Worm (Caenorhabditis elegans) whole organism, young adult: Measurements from ENCODE around the gene twk-5.

Experiments used
- B0035.1 ChIP-seq: sonication (generic microtip); optimal IDR thresholded peaks from 2 replicates; lab custom pipeline; 2016; ENCODE audit warnings: missing genetic modification characterization, mild to moderate bottlenecking, missing compliant biosample characterization, missing genotype, missing genetic modification reagents
- B0336.3 ChIP-seq: fragments of 200-800 bp; sonication (Bioruptor generic); IDR thresholded peaks from 2 replicates; pipeline ENCODE4 v1.3.6; 2022; ENCODE audit warnings: missing genetic modification characterization, missing compliant biosample characterization
- C06A6.2 ChIP-seq: fragments of 200-800 bp; sonication (Bioruptor generic); conservative IDR thresholded peaks from 2 replicates; pipeline ENCODE4 v1.3.6; 2022; ENCODE audit warnings: missing genetic modification characterization, missing compliant biosample characterization
- C17E4.6 ChIP-seq: fragments of 200-800 bp; sonication (Bioruptor generic); IDR thresholded peaks from 2 replicates; pipeline ENCODE4 v1.3.6; 2022; ENCODE audit warnings: missing genetic modification reagents, missing genetic modification characterization, missing compliant biosample characterization
- F23B12.7 ChIP-seq: sonication (generic microtip); optimal IDR thresholded peaks from 2 replicates; lab custom pipeline; 2017; ENCODE audit warnings: missing genetic modification characterization, mild to moderate bottlenecking, missing compliant biosample characterization, antibody characterized with exemption, moderate library complexity; ENCODE audit not compliant: insufficient read depth
- F33H1.4 ChIP-seq: fragments of 200-800 bp; sonication (Bioruptor generic); IDR thresholded peaks from 2 replicates; pipeline ENCODE4 v1.3.6; 2022; ENCODE audit warnings: missing genetic modification reagents, missing genetic modification characterization, missing compliant biosample characterization
- F49E8.2 ChIP-seq: sonication (generic microtip); optimal IDR thresholded peaks from 3 replicates; lab custom pipeline; 2017; ENCODE audit warnings: missing genetic modification characterization, mild to moderate bottlenecking, missing compliant biosample characterization, antibody characterized with exemption, moderate library complexity; ENCODE audit not compliant: insufficient read depth
- F52B5.7 ChIP-seq: sonication (generic microtip); optimal IDR thresholded peaks from 2 replicates; lab custom pipeline; 2016; ENCODE audit warnings: mild to moderate bottlenecking, missing genetic modification characterization, missing compliant biosample characterization
- F55B11.4 ChIP-seq: sonication (generic microtip); optimal IDR thresholded peaks from 2 replicates; lab custom pipeline; 2016; ENCODE audit warnings: missing compliant biosample characterization, missing genetic modification characterization, borderline replicate concordance; ENCODE audit not compliant: insufficient read depth
- Y53G8AR.9 ChIP-seq: fragments of 200-800 bp; sonication (Bioruptor generic); conservative IDR thresholded peaks from 2 replicates; pipeline ENCODE4 v1.3.6; 2022; ENCODE audit warnings: missing genetic modification reagents, missing genetic modification characterization, missing compliant biosample characterization
- aptf-2 ChIP-seq: fragments of 200-800 bp; sonication (Bioruptor generic); conservative IDR thresholded peaks from 2 replicates; pipeline ENCODE4 v1.3.6; 2022; ENCODE audit warnings: missing genetic modification reagents, missing genetic modification characterization, missing compliant biosample characterization
- bed-2 ChIP-seq: fragments of 200-800 bp; sonication (Bioruptor generic); IDR thresholded peaks from 2 replicates; pipeline ENCODE4 v1.3.6; 2022; ENCODE audit warnings: missing genetic modification reagents, missing genetic modification characterization, missing compliant biosample characterization
- ccch-3 ChIP-seq: fragments of 200-800 bp; sonication (Bioruptor generic); optimal IDR thresholded peaks from 2 replicates; lab custom pipeline; 2018; ENCODE audit warnings: mild to moderate bottlenecking, missing genetic modification characterization, missing compliant biosample characterization
- ceh-58 ChIP-seq: fragments of 200-800 bp; sonication (Bioruptor generic); IDR thresholded peaks from 2 replicates; pipeline ENCODE4 v1.3.6; 2022; ENCODE audit warnings: missing genetic modification characterization, missing compliant biosample characterization
- die-1 ChIP-seq: sonication (generic microtip); optimal IDR thresholded peaks from 2 replicates; lab custom pipeline; 2016; ENCODE audit warnings: missing genotype, mild to moderate bottlenecking, missing genetic modification characterization, missing compliant biosample characterization
- dox-1 ChIP-seq: fragments of 200-800 bp; sonication (Bioruptor generic); IDR thresholded peaks from 2 replicates; pipeline ENCODE4 v1.3.6; 2022; ENCODE audit warnings: missing genetic modification reagents, missing genetic modification characterization, missing compliant biosample characterization
- ekl-4 ChIP-seq: fragments of 200-800 bp; sonication (Bioruptor generic); IDR thresholded peaks from 2 replicates; pipeline ENCODE4 v1.3.6; 2022; ENCODE audit warnings: missing genetic modification reagents, missing genetic modification characterization, missing compliant biosample characterization
- ets-4 ChIP-seq: fragments of 200-800 bp; sonication (Bioruptor generic); optimal IDR thresholded peaks from 2 replicates; lab custom pipeline; 2018; ENCODE audit warnings: mild to moderate bottlenecking, missing genetic modification characterization, missing compliant biosample characterization
- him-1 ChIP-seq: sonication (generic microtip); optimal IDR thresholded peaks from 2 replicates; lab custom pipeline; 2016; ENCODE audit warnings: missing genotype, missing genetic modification reagents, missing genetic modification characterization, missing compliant biosample characterization
- hlh-12 ChIP-seq: sonication (generic microtip); optimal IDR thresholded peaks from 2 replicates; lab custom pipeline; 2016; ENCODE audit warnings: missing genetic modification characterization, missing compliant biosample characterization
- hlh-26 ChIP-seq: fragments of 200-800 bp; sonication (Bioruptor generic); conservative IDR thresholded peaks from 2 replicates; pipeline ENCODE4 v1.3.6; 2022; ENCODE audit warnings: missing genetic modification reagents, missing genetic modification characterization, missing compliant biosample characterization
- hmg-1.2 ChIP-seq: fragments of 200-800 bp; sonication (Bioruptor generic); IDR thresholded peaks from 2 replicates; pipeline ENCODE4 v1.3.6; 2022; ENCODE audit warnings: missing genetic modification reagents, missing genetic modification characterization, missing compliant biosample characterization
- hrde-1 ChIP-seq: sonication (generic microtip); optimal IDR thresholded peaks from 2 replicates; lab custom pipeline; 2016; ENCODE audit warnings: missing genetic modification characterization, mild to moderate bottlenecking, missing compliant biosample characterization, moderate library complexity, missing genotype, missing genetic modification reagents, borderline replicate concordance
- let-526 ChIP-seq: fragments of 200-800 bp; sonication (Bioruptor generic); IDR thresholded peaks from 2 replicates; pipeline ENCODE4 v1.3.6; 2022; ENCODE audit warnings: missing genetic modification reagents, missing genetic modification characterization, missing compliant biosample characterization
- let-607 ChIP-seq, 2 experiments: fragments of 200-800 bp in 1 of 2; sonication (Bioruptor generic) in 1 of 2; sonication (generic microtip) in 1 of 2; optimal IDR thresholded peaks; 2 replicates each; lab custom pipeline; 2016 to 2018; ENCODE audit warnings: mild to moderate bottlenecking in 2 of 2, missing compliant biosample characterization in 2 of 2, missing genetic modification characterization in 2 of 2, moderate library complexity in 2 of 2, missing genotype in 1 of 2
- lin-26 ChIP-seq: fragments of 200-800 bp; sonication (Bioruptor generic); IDR thresholded peaks from 2 replicates; pipeline ENCODE4 v1.3.6; 2022; ENCODE audit warnings: missing genetic modification reagents, missing genetic modification characterization, missing compliant biosample characterization
- lin-40 ChIP-seq: sonication (generic microtip); optimal IDR thresholded peaks from 2 replicates; lab custom pipeline; 2016; ENCODE audit warnings: missing genetic modification characterization, mild to moderate bottlenecking, missing compliant biosample characterization, missing genotype, missing genetic modification reagents
- lsy-27 ChIP-seq: sonication (generic microtip); optimal IDR thresholded peaks from 2 replicates; lab custom pipeline; 2017; ENCODE audit warnings: missing genetic modification characterization, mild to moderate bottlenecking, missing compliant biosample characterization, antibody characterized with exemption, missing genotype, borderline replicate concordance; ENCODE audit not compliant: insufficient read depth
- madf-6 ChIP-seq: fragments of 200-800 bp; sonication (Bioruptor generic); IDR thresholded peaks from 2 replicates; pipeline ENCODE4 v1.3.6; 2022; ENCODE audit warnings: missing genetic modification reagents, missing genetic modification characterization, missing compliant biosample characterization
- madf-8 ChIP-seq: fragments of 200-800 bp; sonication (Bioruptor generic); conservative IDR thresholded peaks from 2 replicates; pipeline ENCODE4 v1.3.6; 2022; ENCODE audit warnings: missing genetic modification reagents, missing genetic modification characterization, missing compliant biosample characterization
- mel-28 ChIP-seq: sonication (generic microtip); optimal IDR thresholded peaks from 2 replicates; lab custom pipeline; 2016; ENCODE audit warnings: borderline replicate concordance, mild to moderate bottlenecking, missing genetic modification characterization, missing compliant biosample characterization
- mes-4 ChIP-seq: sonication (generic microtip); optimal IDR thresholded peaks from 2 replicates; lab custom pipeline; 2016; ENCODE audit warnings: missing genotype, missing genetic modification characterization, missing compliant biosample characterization
- nfya-2 ChIP-seq: fragments of 200-800 bp; sonication (Bioruptor generic); IDR thresholded peaks from 2 replicates; pipeline ENCODE4 v1.3.6; 2022; ENCODE audit warnings: missing genetic modification reagents, missing genetic modification characterization, missing compliant biosample characterization
- nhr-120 ChIP-seq: fragments of 200-800 bp; sonication (Bioruptor generic); IDR thresholded peaks from 2 replicates; pipeline ENCODE4 v1.3.6; 2022; ENCODE audit warnings: missing genetic modification characterization, missing compliant biosample characterization
- pbrm-1 ChIP-seq: fragments of 200-800 bp; sonication (Bioruptor generic); IDR thresholded peaks from 2 replicates; pipeline ENCODE4 v1.3.6; 2022; ENCODE audit warnings: missing genetic modification reagents, missing genetic modification characterization, missing compliant biosample characterization
- pha-4 ChIP-seq: fragments of 150-350 bp; sonication (generic microtip); optimal IDR thresholded peaks from 2 replicates; lab custom pipeline; 2014; ENCODE audit warnings: missing biosample characterization, missing genetic modification reagents, missing genetic modification characterization
- rec-8 ChIP-seq, 2 experiments: sonication (generic microtip); optimal IDR thresholded peaks; 2 replicates each; lab custom pipeline; 2016; ENCODE audit warnings: mild to moderate bottlenecking in 2 of 2, missing genetic modification characterization in 2 of 2, missing genetic modification reagents in 2 of 2, missing genotype in 2 of 2, missing biosample characterization in 1 of 2, missing compliant biosample characterization in 1 of 2, moderate library complexity in 1 of 2
- repo-1 ChIP-seq: sonication (generic microtip); optimal IDR thresholded peaks from 2 replicates; lab custom pipeline; 2017; ENCODE audit warnings: mild to moderate bottlenecking, missing genetic modification characterization, missing compliant biosample characterization
- snpc-1.1 ChIP-seq: sonication (generic microtip); optimal IDR thresholded peaks from 2 replicates; lab custom pipeline; 2017; ENCODE audit warnings: missing genetic modification characterization, mild to moderate bottlenecking, missing compliant biosample characterization, antibody characterized with exemption, moderate library complexity, missing genotype, missing genetic modification reagents; ENCODE audit not compliant: insufficient read depth
- somi-1 ChIP-seq: fragments of 200-800 bp; sonication (Bioruptor generic); optimal IDR thresholded peaks from 2 replicates; lab custom pipeline; 2018; ENCODE audit warnings: mild to moderate bottlenecking, missing genetic modification characterization, missing compliant biosample characterization
- sptf-2 ChIP-seq: fragments of 200-800 bp; sonication (Bioruptor generic); optimal IDR thresholded peaks from 2 replicates; lab custom pipeline; 2018; ENCODE audit warnings: mild to moderate bottlenecking, missing genetic modification characterization, missing compliant biosample characterization
- tbp1 ChIP-seq: fragments of 200-800 bp; sonication (Bioruptor generic); optimal IDR thresholded peaks from 2 replicates; lab custom pipeline; 2018; ENCODE audit warnings: mild to moderate bottlenecking, missing genetic modification characterization, missing compliant biosample characterization
- tbx-9 ChIP-seq: sonication (generic microtip); optimal IDR thresholded peaks from 2 replicates; lab custom pipeline; 2016; ENCODE audit warnings: borderline replicate concordance, missing genetic modification characterization, inconsistent platforms, missing compliant biosample characterization
- zim-3 ChIP-seq: sonication (generic microtip); optimal IDR thresholded peaks from 2 replicates; lab custom pipeline; 2017; ENCODE audit warnings: mild to moderate bottlenecking, missing genetic modification characterization, moderate library complexity, missing compliant biosample characterization
- ztf-18 ChIP-seq: sonication (generic microtip); optimal IDR thresholded peaks from 2 replicates; lab custom pipeline; 2016; ENCODE audit warnings: missing genotype, mild to moderate bottlenecking, missing genetic modification characterization, missing compliant biosample characterization
- ztf-22 ChIP-seq: fragments of 200-800 bp; sonication (Bioruptor generic); optimal IDR thresholded peaks from 2 replicates; lab custom pipeline; 2018; ENCODE audit warnings: mild to moderate bottlenecking, missing genetic modification characterization, moderate library complexity, missing compliant biosample characterization
- ztf-25 ChIP-seq: fragments of 200-800 bp; sonication (Bioruptor generic); IDR thresholded peaks from 2 replicates; pipeline ENCODE4 v1.3.6; 2022; ENCODE audit warnings: missing genetic modification reagents, missing genetic modification characterization, missing compliant biosample characterization

The twk-5 gene

ce11 chrII:11464427-11464944, 20.6 kb downstream of the twk-5 start, which contains the start of the genes aars-1 and rga-1 (continued):
- TF ChIP-seq F33H1.4 (no peak), F23B12.7 (no peak), nhr-120 (GFP tag; lab: Robert Waterston, UW) (no peak), pbrm-1 (0 out of 2 replicates have a peak, but pooled peaks have one; percentile 33), aptf-2 (GFP tag; lab: Robert Waterston, UW) (no peak), madf-6 (no peak), hrde-1 (no peak), F49E8.2 (tag; lab: Kevin White, UChicago) (no peak), F55B11.4 (tag; lab: Kevin White, UChicago) (no peak), hlh-26 (no peak), nfya-2 (no peak), tbx-9 (tag; lab: Kevin White, UChicago) (no peak), F52B5.7 (no peak), ztf-25 (GFP tag; lab: Robert Waterston, UW) (no peak), B0035.1 (tag; lab: Kevin White, UChicago) (no peak), die-1 (tag; lab: Kevin White, UChicago) (no peak), C17E4.6 (GFP tag; lab: Robert Waterston, UW) (no peak), Y53G8AR.9 (GFP tag; lab: Robert Waterston, UW) (no peak), lin-26 (GFP tag; lab: Robert Waterston, UW) (0 out of 2 replicates have a peak, but pooled peaks have one; percentile 36), mes-4 (tag; lab: Kevin White, UChicago) (no peak), B0336.3 (peak; percentile 52; the same call in 1 of the 2 replicates), mel-28 (tag; lab: Kevin White, UChicago) (no peak), sptf-2 (GFP tag; lab: Kevin White, UChicago) (no peak), ztf-22 (GFP tag; lab: Kevin White, UChicago) (peak; percentile 39), somi-1 (no peak), ets-4 (GFP tag; lab: Kevin White, UChicago) (peak; percentile 58), lin-40 (tag; lab: Kevin White, UChicago) (peak; percentile 34), repo-1 (tag; lab: Kevin White, UChicago) (no peak), ccch-3 (GFP tag; lab: Kevin White, UChicago) (no peak), tbp1 (GFP tag; lab: Kevin White, UChicago) (peak; percentile 31), let-607 (tag; optimal IDR thresholded peaks at IDR 0.05; lab: Kevin White, UChicago) (no peak), let-526 (GFP tag; lab: Robert Waterston, UW) (no peak), lsy-27 (tag; lab: Kevin White, UChicago) (no peak), snpc-1.1 (no peak), ekl-4 (no peak), hlh-12 (no peak), bed-2 (GFP tag; lab: Robert Waterston, UW) (no peak), hmg-1.2 (GFP tag; lab: Robert Waterston, UW) (peak; percentile 66; the same call in 1 of the 2 replicates), C06A6.2 (GFP tag; lab: Robert Waterston, UW) (no peak), ceh-58 (GFP tag; lab: Robert Waterston, UW) (no peak), him-1 (tag; lab: Kevin White, UChicago) (no peak), rec-8 (tag; optimal IDR thresholded peaks at IDR 0.05; lab: Kevin White, UChicago) (no peak), pha-4 (tag; lab: Kevin White, UChicago) (no peak), madf-8 (GFP tag; lab: Robert Waterston, UW) (no peak), dox-1 (GFP tag; lab: Robert Waterston, UW) (peak; percentile 86), ztf-18 (tag; lab: Kevin White, UChicago) (peak; percentile 74), zim-3 (no peak)
